Worm (Caenorhabditis elegans): Measurements from ENCODE around the gene srbc-11.

Gene srbc-11

DNA sequence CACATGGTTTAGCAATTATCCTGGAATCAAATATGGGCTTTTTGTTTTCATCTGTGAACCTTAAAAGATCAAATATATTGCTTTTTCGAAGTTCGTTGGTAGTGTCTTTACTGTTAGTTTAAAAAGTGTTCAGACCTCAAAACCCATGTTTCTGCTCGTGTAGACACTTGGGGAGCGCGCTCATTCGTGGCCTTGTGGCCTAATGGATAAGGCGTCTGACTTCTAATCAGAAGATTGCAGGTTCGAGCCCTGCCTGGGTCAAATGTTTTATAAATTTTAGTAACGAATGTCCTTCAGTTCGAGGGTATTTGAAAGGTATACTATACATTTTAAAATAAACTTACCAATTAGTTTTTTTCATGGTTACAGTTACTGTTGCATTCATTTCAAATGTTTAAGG is 11.1 kb upstream of the srbc-11 start:
- TF ChIP-seq unc-62 (GFP tag; optimal IDR thresholded peaks at IDR 0.05) = no peak

ce11 chrV:7504271-7504670 is 9.2 kb upstream of the srbc-11 start, which contains the start of gene srh-229:
Gene srh-229 (minus strand): TSS chrV:7504371.
- no peak for TF ChIP-seq unc-62 (GFP tag; optimal IDR thresholded peaks at IDR 0.05)

DNA sequence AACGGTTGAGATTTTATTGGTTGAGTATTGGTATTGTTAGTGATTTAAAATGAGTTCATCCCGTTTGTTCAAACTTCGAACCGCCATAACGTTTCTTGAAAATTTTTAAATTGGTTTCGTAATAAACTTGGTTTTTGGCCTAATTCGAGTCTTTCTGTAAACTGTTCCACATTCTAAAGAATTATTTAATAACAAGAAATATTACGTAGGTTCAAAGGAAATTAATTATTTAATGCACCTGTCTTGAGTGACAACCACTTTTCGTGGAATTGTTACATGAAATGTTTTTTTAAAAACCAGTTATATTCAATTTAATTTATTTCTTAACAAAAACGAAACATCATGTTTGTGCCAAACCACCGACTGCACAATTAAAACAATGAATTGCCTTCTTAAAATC is 6.1 kb upstream of the srbc-11 start:
- no peak for TF ChIP-seq unc-62 (GFP tag; optimal IDR thresholded peaks at IDR 0.05)

ce11 chrV:7497440-7497839 is 2.4 kb upstream of the srbc-11 start, which contains the start of gene srh-79:
Gene srh-79 (plus strand): TSS chrV:7497740.
- no peak for TF ChIP-seq unc-62 (GFP tag; optimal IDR thresholded peaks at IDR 0.05)

DNA sequence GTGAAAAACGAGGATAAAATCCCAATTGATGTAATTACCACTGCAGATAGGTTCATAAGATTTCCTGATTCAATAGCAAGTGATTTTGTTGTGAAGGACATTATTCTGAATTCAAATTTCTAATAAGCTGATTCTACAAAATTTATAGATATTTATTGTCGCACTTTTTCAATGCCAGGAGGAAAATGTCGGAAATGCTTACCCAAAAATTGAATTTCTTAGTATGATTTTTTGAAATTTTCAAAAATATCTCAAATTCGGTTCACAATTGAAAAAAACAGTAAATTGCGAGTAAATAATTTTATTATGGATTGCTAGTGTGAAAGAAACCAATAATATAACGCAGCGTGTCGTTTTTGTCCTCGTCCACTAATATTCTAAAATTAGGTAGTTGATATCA is 2.2 kb downstream of the srbc-11 start, which contains the start of gene srbc-10:
srbc-10 (minus strand) TSS at position 101 of the 400 bp plus-strand sequence.
- TF ChIP-seq unc-62 (GFP tag; optimal IDR thresholded peaks at IDR 0.05) = no peak

- no peak for TF ChIP-seq unc-62 (GFP tag; optimal IDR thresholded peaks at IDR 0.05)
Observed at ce11 chrV:7490340-7490739, 4.7 kb downstream of the srbc-11 start, which contains the start of gene srbc-9. Gene srbc-9 (minus strand): TSS chrV:7490440.

DNA sequence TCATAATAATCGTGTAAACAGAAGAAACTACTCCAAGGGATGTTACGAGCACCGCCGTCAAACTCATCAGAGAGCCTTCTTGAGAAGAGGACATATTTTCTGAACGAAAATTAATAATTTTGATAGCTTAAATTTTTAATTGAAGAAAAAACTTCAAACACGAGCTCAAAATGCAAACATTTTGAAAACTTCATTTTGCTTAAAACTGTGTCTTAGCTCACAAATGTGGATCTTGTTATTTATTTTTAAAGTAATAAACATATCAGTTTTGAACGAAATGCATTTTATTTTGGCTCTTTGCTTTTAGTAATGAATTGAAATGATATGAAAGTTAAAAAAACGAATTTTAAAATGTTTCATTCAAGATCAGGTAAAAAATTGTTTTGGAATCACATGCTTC is 7.6 kb downstream of the srbc-11 start, which contains the start of gene srbc-7:
srbc-7 (minus strand) TSS at position 101 of the 400 bp plus-strand sequence.
- TF ChIP-seq unc-62 (GFP tag; optimal IDR thresholded peaks at IDR 0.05) = no peak

- TF ChIP-seq unc-62 (GFP tag; optimal IDR thresholded peaks at IDR 0.05) = no peak
Observed at ce11 chrV:7485000-7485399, 10.1 kb downstream of the srbc-11 start, which contains the start of gene srbc-8. Gene srbc-8 (minus strand): TSS chrV:7485100.

DNA sequence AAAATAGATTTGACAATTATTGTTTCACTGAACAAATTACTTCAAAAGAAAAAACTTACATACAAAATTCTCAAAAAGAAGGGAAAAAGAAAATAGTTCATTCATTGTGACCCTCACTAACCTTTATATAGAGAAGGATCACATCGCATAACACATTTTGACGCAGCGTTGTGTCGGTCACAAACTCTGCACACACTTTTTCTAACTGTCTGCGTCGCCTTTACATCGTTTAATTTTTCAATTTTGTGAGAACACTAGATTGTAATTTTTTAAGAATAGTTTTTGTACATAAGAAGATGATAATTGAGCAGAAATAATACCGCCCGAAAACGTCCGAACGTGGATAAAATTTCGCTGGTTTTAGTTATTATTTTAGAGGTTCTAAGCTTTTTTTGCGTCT is 14.1 kb downstream of the srbc-11 start, which contains the start of gene C18B10.6:
C18B10.6 (minus strand) TSS at position 101 of the 400 bp plus-strand sequence.
- no peak for TF ChIP-seq unc-62 (GFP tag; optimal IDR thresholded peaks at IDR 0.05)

- no peak for TF ChIP-seq unc-62 (GFP tag; optimal IDR thresholded peaks at IDR 0.05)
Observed at ce11 chrV:7478404-7478803, 16.7 kb downstream of the srbc-11 start, which contains the start of gene str-190. Gene str-190 (minus strand): TSS chrV:7478504.

ce11 chrV:7476766-7477165 is 18.3 kb downstream of the srbc-11 start, which contains the start of gene srh-125:
Gene srh-125 (minus strand): TSS chrV:7476866.
- TF ChIP-seq unc-62 (GFP tag; optimal IDR thresholded peaks at IDR 0.05) = no peak

- no peak for TF ChIP-seq unc-62 (GFP tag; optimal IDR thresholded peaks at IDR 0.05)
Observed at ce11 chrV:7472815-7473214, 22.3 kb downstream of the srbc-11 start, which contains the start of gene str-28. Gene str-28 (minus strand): TSS chrV:7472915.

- TF ChIP-seq unc-62 (GFP tag; optimal IDR thresholded peaks at IDR 0.05) = no peak
Observed at ce11 chrV:7465509-7465908, 29.6 kb downstream of the srbc-11 start, which contains the start of gene F25E5.1. Gene F25E5.1 (plus strand): TSS chrV:7465884.

DNA sequence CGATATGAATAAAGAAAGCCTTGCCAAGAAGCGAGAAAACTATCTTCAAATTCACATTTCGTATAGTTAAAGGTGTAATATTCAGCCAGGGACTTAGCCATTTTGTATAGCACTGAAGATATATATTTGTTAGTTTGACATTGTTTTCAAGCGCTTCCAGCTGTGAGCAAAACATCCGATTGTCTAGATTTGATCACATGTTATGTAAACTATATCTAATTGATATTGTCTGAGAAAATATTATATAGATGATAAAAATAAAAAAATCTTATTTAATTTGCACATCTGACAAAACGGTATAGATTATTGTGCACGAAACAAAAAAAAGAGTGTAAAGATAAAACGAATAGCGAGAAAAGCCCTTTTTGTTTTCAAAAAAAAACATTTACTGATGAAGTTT is 30.4 kb downstream of the srbc-11 start, which contains the start of gene srh-89:
srh-89 (minus strand) TSS at position 101 of the 400 bp plus-strand sequence.
- no peak for TF ChIP-seq unc-62 (GFP tag; optimal IDR thresholded peaks at IDR 0.05)

ce11 chrV:7460898-7461297 is 34.2 kb downstream of the srbc-11 start, which contains the start of gene srh-92:
Gene srh-92 (minus strand): TSS chrV:7460998.
- no peak for TF ChIP-seq unc-62 (GFP tag; optimal IDR thresholded peaks at IDR 0.05)

ce11 chrV:7455008-7455407 is 40.1 kb downstream of the srbc-11 start, which contains the start of gene F25E5.2:
Gene F25E5.2 (plus strand): TSS chrV:7455308.
- no peak for TF ChIP-seq unc-62 (GFP tag; optimal IDR thresholded peaks at IDR 0.05)

DNA sequence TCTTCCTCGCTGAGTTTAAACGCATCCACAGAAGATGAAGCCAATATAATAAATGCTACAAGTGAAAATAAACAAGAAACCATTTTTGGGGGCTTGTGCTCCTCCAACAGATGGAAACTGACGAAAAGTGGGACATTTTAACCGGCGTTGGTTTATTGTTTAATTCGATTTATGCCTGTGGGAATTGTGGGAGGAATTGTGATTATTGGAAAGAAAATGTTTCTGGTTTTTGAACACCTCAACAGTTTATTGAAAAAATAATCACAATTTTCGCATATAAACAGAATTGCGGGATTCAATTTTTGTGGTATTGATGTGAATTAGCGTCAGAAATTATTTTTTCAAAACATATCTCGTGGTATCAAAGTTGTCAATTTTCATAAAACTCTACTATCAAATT is 40.9 kb downstream of the srbc-11 start, which contains the start of gene try-8:
try-8 (minus strand) TSS at position 101 of the 400 bp plus-strand sequence.
- TF ChIP-seq unc-62 (GFP tag; optimal IDR thresholded peaks at IDR 0.05) = no peak
